Fruit fly (Drosophila melanogaster): ENCODE results near the gene CG45065.

dm6 chrX:14850069-14850468 is 32.3 kb downstream of the CG45065 start:
- TF ChIP-seq CG4496 (GFP tag; IDR thresholded peaks at IDR 0.05) (no peak), CG8159 (tag; optimal IDR thresholded peaks at IDR 0.05) (no peak), CG8301 (tag; optimal IDR thresholded peaks at IDR 0.05) (no peak), CG9948 (tag; optimal IDR thresholded peaks at IDR 0.05) (no peak)

All from whole organism, pupa.